Worm (Caenorhabditis elegans) whole organism, L4/young adult: ENCODE data around the gene C44B7.5.
A peak's percentile ranks its signal among the peaks of the same experiment; 100 is the strongest.

ENCODE experiments used
- W03F9.2 ChIP-seq: fragments of 150-350 bp; optimal IDR thresholded peaks from 2 replicates; lab custom pipeline; 2014; ENCODE audit warnings: missing biosample characterization, missing genetic modification characterization
- dao-5 ChIP-seq: sonication (generic microtip); optimal IDR thresholded peaks from 2 replicates; lab custom pipeline; 2016; ENCODE audit warnings: missing genotype, missing genetic modification characterization, moderate library complexity, missing compliant biosample characterization
- him-1 ChIP-seq: sonication (generic microtip); optimal IDR thresholded peaks from 2 replicates; lab custom pipeline; 2016; ENCODE audit warnings: missing genotype, missing genetic modification reagents, missing genetic modification characterization, missing compliant biosample characterization

Gene C44B7.5

ce11 chrII:6832207-6832606, 40.2 kb downstream of the C44B7.5 start:
- TF ChIP-seq him-1 (tag; lab: Kevin White, UChicago), result no peak
- TF ChIP-seq dao-5, result no peak

- TF ChIP-seq dao-5 (no peak), W03F9.2 (tag; lab: Kevin White, UChicago) (no peak), him-1 (tag; lab: Kevin White, UChicago) (no peak)
These were observed 40.7 kb downstream of the C44B7.5 start for ce11 chrII:6831531-6832201.

ce11 chrII:6830923-6831322, 41.5 kb downstream of the C44B7.5 start:
- TF ChIP-seq W03F9.2 (tag; lab: Kevin White, UChicago), result no peak
- no peak for TF ChIP-seq him-1 (tag; lab: Kevin White, UChicago)
- TF ChIP-seq dao-5, result no peak

- TF ChIP-seq W03F9.2 (tag; lab: Kevin White, UChicago) (no peak), him-1 (tag; lab: Kevin White, UChicago) (no peak), dao-5 (no peak)
These were observed 42.4 kb downstream of the C44B7.5 start for ce11 chrII:6830012-6830411.

ce11 chrII:6829108-6829507, 43.3 kb downstream of the C44B7.5 start:
- TF ChIP-seq W03F9.2 (tag; lab: Kevin White, UChicago) (no peak), him-1 (tag; lab: Kevin White, UChicago) (no peak), dao-5 (no peak)

- TF ChIP-seq him-1 (tag; lab: Kevin White, UChicago) (peak; percentile 6), dao-5 (no peak)
These were observed 44.1 kb downstream of the C44B7.5 start for ce11 chrII:6828073-6828900.

- TF ChIP-seq him-1 (tag; lab: Kevin White, UChicago) (no peak), W03F9.2 (tag; lab: Kevin White, UChicago) (no peak), dao-5 (no peak)
These were observed 45.0 kb downstream of the C44B7.5 start for ce11 chrII:6827388-6827787.

ce11 chrII:6826726-6827125, 45.7 kb downstream of the C44B7.5 start:
- TF ChIP-seq dao-5 (no peak), him-1 (tag; lab: Kevin White, UChicago) (no peak), W03F9.2 (tag; lab: Kevin White, UChicago) (no peak)

ce11 chrII:6825732-6826131, 46.7 kb downstream of the C44B7.5 start:
- TF ChIP-seq him-1 (tag; lab: Kevin White, UChicago) (no peak), dao-5 (no peak), W03F9.2 (tag; lab: Kevin White, UChicago) (no peak)

- TF ChIP-seq him-1 (tag; lab: Kevin White, UChicago), result no peak
- no peak for TF ChIP-seq dao-5
- no peak for TF ChIP-seq W03F9.2 (tag; lab: Kevin White, UChicago)
These were observed 47.9 kb downstream of the C44B7.5 start for ce11 chrII:6824524-6824923.

ce11 chrII:6823912-6824311, 48.5 kb downstream of the C44B7.5 start:
- TF ChIP-seq him-1 (tag; lab: Kevin White, UChicago) (peak; percentile 40), W03F9.2 (tag; lab: Kevin White, UChicago) (no peak)

ce11 chrII:6823233-6823632, 49.2 kb downstream of the C44B7.5 start:
- no peak for TF ChIP-seq him-1 (tag; lab: Kevin White, UChicago)
- TF ChIP-seq W03F9.2 (tag; lab: Kevin White, UChicago), result no peak
- no peak for TF ChIP-seq dao-5

- TF ChIP-seq him-1 (tag; lab: Kevin White, UChicago) (peak; percentile 5), W03F9.2 (tag; lab: Kevin White, UChicago) (no peak), dao-5 (no peak)
These were observed 50.0 kb downstream of the C44B7.5 start for ce11 chrII:6822347-6822746.

- TF ChIP-seq W03F9.2 (tag; lab: Kevin White, UChicago), result no peak
- no peak for TF ChIP-seq dao-5
- TF ChIP-seq him-1 (tag; lab: Kevin White, UChicago), result no peak
These were observed 50.6 kb downstream of the C44B7.5 start for ce11 chrII:6821832-6822231.
